Worm (Caenorhabditis elegans) whole organism, L4 larva: Measurements from ENCODE around the gene ZK1067.4.
A peak's percentile ranks its signal among the peaks of the same experiment; 100 is the strongest.

Experiments
- F10B5.3 ChIP-seq: sonication (generic microtip); optimal IDR thresholded peaks from 2 replicates; lab custom pipeline; 2016; ENCODE audit warnings: mild to moderate bottlenecking, missing genetic modification characterization, missing compliant biosample characterization
- F37D6.2 ChIP-seq: sonication (generic microtip); optimal IDR thresholded peaks from 2 replicates; lab custom pipeline; 2016; ENCODE audit warnings: mild to moderate bottlenecking, missing genetic modification characterization, missing compliant biosample characterization
- F44E2.7 ChIP-seq: fragments of 200-800 bp; sonication (Bioruptor generic); IDR thresholded peaks from 2 replicates; pipeline ENCODE4 v2.1.2; 2022; ENCODE audit warnings: missing genetic modification characterization, missing compliant biosample characterization
- F49E8.2 ChIP-seq: sonication (generic microtip); optimal IDR thresholded peaks from 2 replicates; lab custom pipeline; 2016; ENCODE audit warnings: missing compliant biosample characterization, mild to moderate bottlenecking, missing genetic modification characterization, borderline replicate concordance
- R02D3.7 ChIP-seq: fragments of 150-350 bp; sonication (generic microtip); optimal IDR thresholded peaks from 3 replicates; lab custom pipeline; 2014; ENCODE audit warnings: missing biosample characterization, missing genetic modification characterization
- Y105C5A.15 ChIP-seq: fragments of 200-800 bp; sonication (Bioruptor generic); IDR thresholded peaks from 2 replicates; pipeline ENCODE4 v1.3.6; 2022; ENCODE audit warnings: missing genetic modification characterization, missing compliant biosample characterization
- Y5F2A.4 ChIP-seq: fragments of 200-800 bp; sonication (Bioruptor generic); optimal IDR thresholded peaks from 2 replicates; lab custom pipeline; 2018; ENCODE audit warnings: mild to moderate bottlenecking, missing genetic modification characterization, missing compliant biosample characterization
- Y75B8A.6 ChIP-seq: fragments of 200-800 bp; sonication (Bioruptor generic); IDR thresholded peaks from 2 replicates; pipeline ENCODE4 v1.3.6; 2022; ENCODE audit warnings: missing genetic modification reagents, missing genetic modification characterization, missing compliant biosample characterization
- aha-1 ChIP-seq: fragments of 150-350 bp; peaks from one replicate; lab custom pipeline; 2014; ENCODE audit warnings: missing biosample characterization, missing genetic modification characterization
- arid-1 ChIP-seq: fragments of 200-800 bp; sonication (Bioruptor generic); conservative IDR thresholded peaks from 2 replicates; pipeline ENCODE4 v1.3.6; 2022; ENCODE audit warnings: missing genetic modification reagents, missing genetic modification characterization, missing compliant biosample characterization
- ceh-32 ChIP-seq: sonication (generic microtip); optimal IDR thresholded peaks from 2 replicates; lab custom pipeline; 2016; ENCODE audit warnings: mild to moderate bottlenecking, missing genetic modification characterization, missing compliant biosample characterization; ENCODE audit not compliant: poor library complexity
- ceh-44 ChIP-seq: fragments of 200-800 bp; sonication (Bioruptor generic); IDR thresholded peaks from 2 replicates; pipeline ENCODE4 v1.3.6; 2022; ENCODE audit warnings: missing genetic modification reagents, missing genetic modification characterization, missing compliant biosample characterization
- ceh-62 ChIP-seq: sonication (generic microtip); optimal IDR thresholded peaks from 2 replicates; lab custom pipeline; 2017; ENCODE audit warnings: missing biosample characterization, missing genetic modification characterization
- ces-1 ChIP-seq: fragments of 150-350 bp; sonication (generic microtip); optimal IDR thresholded peaks from 4 replicates; lab custom pipeline; 2014; ENCODE audit warnings: missing biosample characterization, missing genetic modification reagents, missing genetic modification characterization
- ctbp-1 ChIP-seq: fragments of 200-800 bp; sonication (Bioruptor generic); IDR thresholded peaks from 2 replicates; pipeline ENCODE4 v1.3.6; 2022; ENCODE audit warnings: missing genetic modification reagents, missing genetic modification characterization, missing compliant biosample characterization
- daf-19 ChIP-seq: fragments of 200-800 bp; sonication (Bioruptor generic); conservative IDR thresholded peaks from 2 replicates; pipeline ENCODE4 v1.3.6; 2022; ENCODE audit warnings: missing genetic modification characterization, missing compliant biosample characterization
- dmd-9 ChIP-seq: fragments of 200-800 bp; sonication (Bioruptor generic); IDR thresholded peaks from 2 replicates; pipeline ENCODE4 v1.3.6; 2022; ENCODE audit warnings: missing genetic modification reagents, missing genetic modification characterization, missing compliant biosample characterization
- dpl-1 ChIP-seq: fragments of 150-350 bp; optimal IDR thresholded peaks from 2 replicates; lab custom pipeline; 2014; ENCODE audit warnings: missing biosample characterization, missing genetic modification reagents, missing genetic modification characterization
- fkh-10 ChIP-seq: fragments of 150-350 bp; optimal IDR thresholded peaks from 2 replicates; lab custom pipeline; 2014; ENCODE audit warnings: missing biosample characterization, missing genetic modification reagents, missing genetic modification characterization
- lim-7 ChIP-seq: fragments of 200-800 bp; sonication (Bioruptor generic); IDR thresholded peaks from 2 replicates; pipeline ENCODE4 v1.3.6; 2022; ENCODE audit warnings: missing genetic modification characterization, missing compliant biosample characterization
- lin-1 ChIP-seq: fragments of 200-800 bp; sonication (Bioruptor generic); IDR thresholded peaks from 2 replicates; pipeline ENCODE4 v1.3.6; 2022; ENCODE audit warnings: missing genetic modification reagents, missing genetic modification characterization, missing compliant biosample characterization
- lin-13 ChIP-seq: fragments of 150-350 bp; optimal IDR thresholded peaks from 2 replicates; lab custom pipeline; 2014; ENCODE audit warnings: missing biosample characterization, missing genetic modification reagents, missing genetic modification characterization
- lin-15B ChIP-seq: fragments of 150-350 bp; sonication (generic microtip); optimal IDR thresholded peaks from 3 replicates; lab custom pipeline; 2014; ENCODE audit warnings: missing biosample characterization, missing genetic modification characterization
- lin-29 ChIP-seq: fragments of 200-800 bp; sonication (Bioruptor generic); IDR thresholded peaks from 2 replicates; pipeline ENCODE4 v1.3.6; 2022; ENCODE audit warnings: missing genetic modification reagents, missing genetic modification characterization, missing compliant biosample characterization
- lir-3 ChIP-seq: sonication (generic microtip); optimal IDR thresholded peaks from 2 replicates; lab custom pipeline; 2016; ENCODE audit warnings: mild to moderate bottlenecking, missing genetic modification characterization, missing compliant biosample characterization
- lsy-2 ChIP-seq, 2 experiments: fragments of 150-350 bp in 1 of 2; sonication (generic microtip) in 1 of 2; optimal IDR thresholded peaks; 2 replicates each; lab custom pipeline; 2014 to 2017; ENCODE audit warnings: missing biosample characterization in 2 of 2, missing genetic modification characterization in 2 of 2
- madf-5 ChIP-seq, 2 experiments: fragments of 200-800 bp; sonication (Bioruptor generic); IDR thresholded peaks; 2 replicates each; pipeline ENCODE4 v1.3.6; 2022; ENCODE audit warnings: missing compliant biosample characterization in 2 of 2, missing genetic modification characterization in 2 of 2
- madf-9 ChIP-seq: fragments of 200-800 bp; sonication (Bioruptor generic); conservative IDR thresholded peaks from 2 replicates; pipeline ENCODE4 v1.3.6; 2022; ENCODE audit warnings: missing genetic modification reagents, missing genetic modification characterization, missing compliant biosample characterization
- mep-1 ChIP-seq: fragments of 150-350 bp; sonication (generic microtip); optimal IDR thresholded peaks from 3 replicates; lab custom pipeline; 2014; ENCODE audit warnings: missing biosample characterization, missing genetic modification characterization
- mes-2 ChIP-seq: sonication (generic microtip); optimal IDR thresholded peaks from 2 replicates; lab custom pipeline; 2016; ENCODE audit warnings: missing genotype, mild to moderate bottlenecking, missing genetic modification characterization, missing compliant biosample characterization; ENCODE audit not compliant: poor library complexity, severe bottlenecking
- mxl-2 ChIP-seq: fragments of 200-800 bp; sonication (Bioruptor generic); conservative IDR thresholded peaks from 2 replicates; pipeline ENCODE4 v1.3.6; 2022; ENCODE audit warnings: missing genetic modification reagents, missing genetic modification characterization, missing compliant biosample characterization
- nhr-11 ChIP-seq: fragments of 150-350 bp; optimal IDR thresholded peaks from 2 replicates; lab custom pipeline; 2014; ENCODE audit warnings: missing biosample characterization, missing genetic modification characterization
- nhr-25 ChIP-seq: sonication (generic microtip); optimal IDR thresholded peaks from 2 replicates; lab custom pipeline; 2017; ENCODE audit warnings: missing genetic modification characterization, mild to moderate bottlenecking, missing compliant biosample characterization, antibody characterized with exemption, moderate library complexity, borderline replicate concordance; ENCODE audit not compliant: insufficient read depth
- nhr-28 ChIP-seq: fragments of 150-350 bp; optimal IDR thresholded peaks from 2 replicates; lab custom pipeline; 2014; ENCODE audit warnings: missing biosample characterization, missing genetic modification characterization
- nhr-6 ChIP-seq: fragments of 150-350 bp; optimal IDR thresholded peaks from 2 replicates; lab custom pipeline; 2014; ENCODE audit warnings: missing biosample characterization, missing genetic modification characterization
- nhr-77 ChIP-seq: fragments of 150-350 bp; optimal IDR thresholded peaks from 2 replicates; lab custom pipeline; 2014; ENCODE audit warnings: missing biosample characterization, missing genetic modification characterization
- pha-4 ChIP-seq, 2 experiments: fragments of 150-350 bp in 1 of 2; fragments of 200-800 bp in 1 of 2; sonication (Bioruptor generic) in 1 of 2; IDR thresholded peaks in 1 of 2; optimal IDR thresholded peaks in 1 of 2; 2 replicates each; pipeline versions ENCODE4 v1.3.6 to Lab custom; 2014 to 2022; ENCODE audit warnings: missing genetic modification characterization in 2 of 2, missing genetic modification reagents in 2 of 2, missing biosample characterization in 1 of 2, missing compliant biosample characterization in 1 of 2
- php-3 ChIP-seq: fragments of 200-800 bp; sonication (Bioruptor generic); IDR thresholded peaks from 2 replicates; pipeline ENCODE4 v1.3.6; 2022; ENCODE audit warnings: missing genetic modification reagents, missing genetic modification characterization, missing compliant biosample characterization
- pqm-1 ChIP-seq: sonication (generic microtip); optimal IDR thresholded peaks from 2 replicates; lab custom pipeline; 2017; ENCODE audit warnings: missing biosample characterization, missing genetic modification characterization
- sdz-12 ChIP-seq: fragments of 200-800 bp; sonication (Bioruptor generic); optimal IDR thresholded peaks from 2 replicates; lab custom pipeline; 2018; ENCODE audit warnings: mild to moderate bottlenecking, missing genetic modification characterization, missing compliant biosample characterization
- snpc-1.2 ChIP-seq: fragments of 200-800 bp; sonication (Bioruptor generic); IDR thresholded peaks from 2 replicates; pipeline ENCODE4 v1.3.6; 2022; ENCODE audit warnings: missing genetic modification reagents, missing genetic modification characterization, missing compliant biosample characterization
- snpc-4 ChIP-seq: fragments of 150-350 bp; optimal IDR thresholded peaks from 2 replicates; lab custom pipeline; 2014; ENCODE audit warnings: missing biosample characterization, missing genetic modification characterization
- spr-3 ChIP-seq: fragments of 200-800 bp; sonication (Bioruptor generic); optimal IDR thresholded peaks from 2 replicates; lab custom pipeline; 2018; ENCODE audit warnings: mild to moderate bottlenecking, missing genetic modification characterization, missing compliant biosample characterization
- tag-97 ChIP-seq: fragments of 200-800 bp; sonication (Bioruptor generic); IDR thresholded peaks from 2 replicates; pipeline ENCODE4 v1.3.6; 2022; ENCODE audit warnings: missing genetic modification characterization, missing compliant biosample characterization
- unc-130 ChIP-seq: sonication (generic microtip); optimal IDR thresholded peaks from 2 replicates; lab custom pipeline; 2016; ENCODE audit warnings: missing genetic modification reagents, missing genetic modification characterization, missing compliant biosample characterization
- unc-39 ChIP-seq: sonication (generic microtip); optimal IDR thresholded peaks from 2 replicates; lab custom pipeline; 2017; ENCODE audit warnings: missing biosample characterization, missing genetic modification characterization
- unc-62 ChIP-seq, 3 experiments: fragments of 150-350 bp in 1 of 3; sonication (generic microtip); optimal IDR thresholded peaks in 2 of 3; peaks in 1 of 3; 1 replicate in 1 of 3; 2 replicates in 2 of 3; lab custom pipeline; 2014 to 2017; ENCODE audit warnings: missing biosample characterization in 3 of 3, missing genetic modification characterization in 3 of 3, missing genetic modification reagents in 3 of 3, missing genotype in 1 of 3
- zag-1 ChIP-seq: fragments of 150-350 bp; optimal IDR thresholded peaks from 2 replicates; lab custom pipeline; 2014; ENCODE audit warnings: missing biosample characterization, missing genetic modification characterization
- zfp-2 ChIP-seq: sonication (generic microtip); optimal IDR thresholded peaks from 2 replicates; lab custom pipeline; 2016; ENCODE audit warnings: mild to moderate bottlenecking, missing genetic modification characterization, missing compliant biosample characterization
- zfp-3 ChIP-seq: fragments of 200-800 bp; sonication (Bioruptor generic); conservative IDR thresholded peaks from 2 replicates; pipeline ENCODE4 v1.3.6; 2022; ENCODE audit warnings: missing genetic modification reagents, missing genetic modification characterization, missing compliant biosample characterization
- ztf-7 ChIP-seq: fragments of 150-350 bp; optimal IDR thresholded peaks from 2 replicates; lab custom pipeline; 2014; ENCODE audit warnings: missing biosample characterization, missing genetic modification characterization

The ZK1067.4 gene

ce11 chrII:9242804-9243203, 32.6 kb downstream of the ZK1067.4 start (continued):
- TF ChIP-seq ces-1 (no peak), dpl-1 (peak; percentile 93), F10B5.3 (no peak), pha-4 (GFP tag; IDR thresholded peaks at IDR 0.05; lab: Robert Waterston, UW) (no peak), pha-4 (tag; optimal IDR thresholded peaks at IDR 0.05; lab: Kevin White, UChicago) (peak; percentile 43), tag-97 (GFP tag; lab: Robert Waterston, UW) (no peak), spr-3 (GFP tag; lab: Kevin White, UChicago) (no peak), lin-29 (GFP tag; lab: Robert Waterston, UW) (no peak), arid-1 (GFP tag; lab: Robert Waterston, UW) (no peak), php-3 (GFP tag; lab: Robert Waterston, UW) (no peak), lin-1 (GFP tag; lab: Robert Waterston, UW) (no peak), nhr-6 (tag; lab: Kevin White, UChicago) (peak; percentile 20), zag-1 (tag; lab: Kevin White, UChicago) (no peak), snpc-1.2 (GFP tag; lab: Robert Waterston, UW) (no peak), lin-13 (no peak), F49E8.2 (tag; lab: Kevin White, UChicago) (no peak), lin-15B (tag; lab: Kevin White, UChicago) (no peak), ctbp-1 (GFP tag; lab: Robert Waterston, UW) (no peak), Y105C5A.15 (GFP tag; lab: Robert Waterston, UW) (no peak), daf-19 (GFP tag; lab: Robert Waterston, UW) (no peak), F37D6.2 (tag; lab: Kevin White, UChicago) (no peak), snpc-4 (no peak), unc-62 (GFP tag; optimal IDR thresholded peaks at IDR 0.05 in 1 of 2; lab: Kevin White, UChicago) (peak in 1 of 2 experiments; percentile 94), unc-62 (tag; optimal IDR thresholded peaks at IDR 0.05; lab: Kevin White, UChicago) (no peak), mep-1 (tag; lab: Kevin White, UChicago) (peak; percentile 61), mes-2 (tag; lab: Kevin White, UChicago) (no peak), lim-7 (GFP tag; lab: Robert Waterston, UW) (no peak), pqm-1 (no peak), lir-3 (tag; lab: Kevin White, UChicago) (no peak), nhr-77 (tag; lab: Kevin White, UChicago) (peak; percentile 8), zfp-2 (tag; lab: Kevin White, UChicago) (no peak), ceh-32 (no peak), unc-130 (GFP tag; lab: Kevin White, UChicago) (no peak), fkh-10 (GFP tag; lab: Kevin White, UChicago) (no peak), lsy-2 (tag; optimal IDR thresholded peaks at IDR 0.05; lab: Kevin White, UChicago) (peak in 1 of 2 experiments; percentile 77), unc-39 (tag; lab: Kevin White, UChicago) (no peak), Y75B8A.6 (GFP tag; lab: Robert Waterston, UW) (no peak), ceh-62 (tag; lab: Kevin White, UChicago) (no peak), R02D3.7 (tag; lab: Kevin White, UChicago) (peak; percentile 75), aha-1 (tag; lab: Kevin White, UChicago) (no peak), zfp-3 (GFP tag; lab: Robert Waterston, UW) (no peak), nhr-25 (tag; lab: Kevin White, UChicago) (no peak), F44E2.7 (GFP tag; lab: Robert Waterston, UW) (no peak), Y5F2A.4 (GFP tag; lab: Kevin White, UChicago) (no peak), ceh-44 (no peak), madf-9 (GFP tag; lab: Robert Waterston, UW) (no peak), nhr-28 (tag; lab: Kevin White, UChicago) (peak; percentile 71), madf-5 (GFP tag; IDR thresholded peaks at IDR 0.05; lab: Robert Waterston, UW) (no peak), nhr-11 (tag; lab: Kevin White, UChicago) (no peak), sdz-12 (GFP tag; lab: Kevin White, UChicago) (no peak), mxl-2 (GFP tag; lab: Robert Waterston, UW) (no peak), dmd-9 (GFP tag; lab: Robert Waterston, UW) (no peak), ztf-7 (tag; lab: Kevin White, UChicago) (no peak)
